Worm (Caenorhabditis elegans) whole organism, early embryonic: ENCODE data around the gene glt-1.

Source experiments
- ama-1 ChIP-seq: fragments of 150-350 bp; optimal IDR thresholded peaks from 2 replicates; lab custom pipeline; 2014
- ceh-13 ChIP-seq: fragments of 200-800 bp; sonication (Bioruptor generic); optimal IDR thresholded peaks from 2 replicates; lab custom pipeline; 2018; ENCODE audit warnings: mild to moderate bottlenecking, missing genetic modification characterization, missing compliant biosample characterization
- flt-1 ChIP-seq: fragments of 200-800 bp; sonication (Bioruptor generic); IDR thresholded peaks from 2 replicates; pipeline ENCODE4 v1.3.6; 2022; ENCODE audit warnings: missing genetic modification characterization, missing compliant biosample characterization
- pes-1 ChIP-seq: fragments of 200-800 bp; sonication (Bioruptor generic); IDR thresholded peaks from 2 replicates; pipeline ENCODE4 v1.3.6; 2022; ENCODE audit warnings: missing genetic modification reagents, missing genetic modification characterization, missing compliant biosample characterization
- tra-4 ChIP-seq: sonication (generic microtip); optimal IDR thresholded peaks from 2 replicates; lab custom pipeline; 2017; ENCODE audit warnings: missing genetic modification characterization, missing compliant biosample characterization

DNA sequence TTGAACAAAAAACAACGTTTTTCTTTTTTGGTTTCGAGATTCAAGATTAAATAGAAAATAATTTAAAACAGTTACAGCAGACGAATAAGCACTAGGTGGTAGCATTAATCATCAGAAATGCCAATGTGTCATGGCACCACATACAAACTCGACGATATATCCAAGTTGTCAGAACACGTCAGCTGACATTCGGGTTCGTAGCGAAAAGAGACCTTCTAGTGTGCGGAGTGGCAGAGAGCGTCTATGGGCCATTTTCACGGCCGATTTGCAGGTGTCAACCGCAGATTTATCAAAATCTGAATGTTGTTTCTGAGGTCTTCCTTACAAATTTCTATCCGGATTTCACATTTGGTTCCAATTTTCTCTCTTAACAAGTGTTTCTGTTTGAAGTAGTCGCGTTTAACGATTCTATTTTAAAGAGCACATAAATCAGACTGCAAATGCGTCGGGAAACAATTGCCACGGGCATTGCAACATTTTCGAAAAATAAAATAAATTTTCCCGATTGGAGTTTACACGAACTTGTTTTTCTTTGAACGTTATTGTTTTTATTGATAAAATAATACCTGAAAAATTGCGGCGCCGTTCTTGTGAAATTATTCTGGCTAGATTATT, 7.6 kb upstream of the glt-1 start:
- no peak for TF ChIP-seq ama-1 (lab: Kevin White, UChicago)
- TF ChIP-seq tra-4 = no peak
- TF ChIP-seq flt-1 (GFP tag; lab: Robert Waterston, UW) = no peak
- TF ChIP-seq ceh-13 (GFP tag; lab: Kevin White, UChicago) = no peak
- no peak for TF ChIP-seq pes-1 (GFP tag; lab: Robert Waterston, UW)
